Fruit fly (Drosophila melanogaster): ENCODE measurements around the gene Cpr78Cc.

dm6 chr3L:21300280-21300679, at the start of gene Cpr78Cc:
- TF ChIP-seq pnt (GFP tag; optimal IDR thresholded peaks at IDR 0.05): no peak
- TF ChIP-seq CG33557 (GFP tag; optimal IDR thresholded peaks at IDR 0.05): no peak
- TF ChIP-seq schlank (tag; optimal IDR thresholded peaks at IDR 0.05): no peak
- no peak for TF ChIP-seq pum (GFP tag; optimal IDR thresholded peaks at IDR 0.05)
- TF ChIP-seq jigr1 (GFP tag; IDR thresholded peaks at IDR 0.05): no peak
- TF ChIP-seq Sox102F (GFP tag; optimal IDR thresholded peaks at IDR 0.05): no peak
